Worm (Caenorhabditis elegans): ENCODE measurements around the gene K07C5.9.

ce11 chrV:10319434-10319833, 30.5 kb downstream of the K07C5.9 start, which contains the start of gene B0024.11:
- TF ChIP-seq dao-5 (tag; optimal IDR thresholded peaks at IDR 0.05) (no peak), W03F9.2 (tag; optimal IDR thresholded peaks at IDR 0.05) (no peak), him-1 (tag; optimal IDR thresholded peaks at IDR 0.05) (no peak)
